Worm (Caenorhabditis elegans) whole organism, young adult: ENCODE measurements around the gene best-22.

Experiments
- C17E4.6 ChIP-seq: fragments of 200-800 bp; sonication (Bioruptor generic); IDR thresholded peaks from 2 replicates; pipeline ENCODE4 v1.3.6; 2022; ENCODE audit warnings: missing genetic modification reagents, missing genetic modification characterization, missing compliant biosample characterization
- F10E7.11 ChIP-seq: sonication (generic microtip); optimal IDR thresholded peaks from 2 replicates; lab custom pipeline; 2017; ENCODE audit warnings: mild to moderate bottlenecking, missing genetic modification characterization, moderate library complexity, missing compliant biosample characterization
- Y53G8AR.9 ChIP-seq: fragments of 200-800 bp; sonication (Bioruptor generic); conservative IDR thresholded peaks from 2 replicates; pipeline ENCODE4 v1.3.6; 2022; ENCODE audit warnings: missing genetic modification reagents, missing genetic modification characterization, missing compliant biosample characterization
- Y56A3A.18 ChIP-seq: fragments of 200-800 bp; sonication (Bioruptor generic); IDR thresholded peaks from 2 replicates; pipeline ENCODE4 v1.3.6; 2022; ENCODE audit warnings: missing genetic modification reagents, missing genetic modification characterization, missing compliant biosample characterization
- aptf-3 ChIP-seq: fragments of 200-800 bp; sonication (Bioruptor generic); IDR thresholded peaks from 2 replicates; pipeline ENCODE4 v1.3.6; 2022; ENCODE audit warnings: missing genetic modification characterization, missing compliant biosample characterization
- atf-7 ChIP-seq: sonication (generic microtip); optimal IDR thresholded peaks from 2 replicates; lab custom pipeline; 2017; ENCODE audit warnings: mild to moderate bottlenecking, missing genetic modification characterization, missing compliant biosample characterization
- athp-1 ChIP-seq: sonication (generic microtip); optimal IDR thresholded peaks from 2 replicates; lab custom pipeline; 2017; ENCODE audit warnings: mild to moderate bottlenecking, missing genetic modification characterization, missing compliant biosample characterization
- bed-2 ChIP-seq: fragments of 200-800 bp; sonication (Bioruptor generic); IDR thresholded peaks from 2 replicates; pipeline ENCODE4 v1.3.6; 2022; ENCODE audit warnings: missing genetic modification reagents, missing genetic modification characterization, missing compliant biosample characterization
- cebp-2 ChIP-seq: fragments of 200-800 bp; sonication (Bioruptor generic); IDR thresholded peaks from 2 replicates; pipeline ENCODE4 v1.3.6; 2022; ENCODE audit warnings: missing genetic modification characterization, missing compliant biosample characterization
- ceh-27 ChIP-seq: fragments of 200-800 bp; sonication (Bioruptor generic); optimal IDR thresholded peaks from 2 replicates; lab custom pipeline; 2018; ENCODE audit warnings: mild to moderate bottlenecking, missing genetic modification characterization, moderate library complexity, missing compliant biosample characterization
- ceh-40 ChIP-seq: fragments of 200-800 bp; sonication (Bioruptor generic); IDR thresholded peaks from 2 replicates; pipeline ENCODE4 v1.3.6; 2022; ENCODE audit warnings: missing genetic modification characterization, missing compliant biosample characterization
- ceh-91 ChIP-seq: fragments of 200-800 bp; sonication (Bioruptor generic); IDR thresholded peaks from 2 replicates; pipeline ENCODE4 v1.3.6; 2022; ENCODE audit warnings: missing genetic modification reagents, missing genetic modification characterization, missing compliant biosample characterization
- chd-7 ChIP-seq: sonication (generic microtip); optimal IDR thresholded peaks from 2 replicates; lab custom pipeline; 2016; ENCODE audit warnings: mild to moderate bottlenecking, missing genetic modification characterization, moderate library complexity, missing compliant biosample characterization
- dox-1 ChIP-seq: fragments of 200-800 bp; sonication (Bioruptor generic); IDR thresholded peaks from 2 replicates; pipeline ENCODE4 v1.3.6; 2022; ENCODE audit warnings: missing genetic modification reagents, missing genetic modification characterization, missing compliant biosample characterization
- hmg-20 ChIP-seq: fragments of 200-800 bp; sonication (Bioruptor generic); IDR thresholded peaks from 2 replicates; pipeline ENCODE4 v1.3.6; 2022; ENCODE audit warnings: missing genetic modification reagents, missing genetic modification characterization, missing compliant biosample characterization
- let-526 ChIP-seq: fragments of 200-800 bp; sonication (Bioruptor generic); IDR thresholded peaks from 2 replicates; pipeline ENCODE4 v1.3.6; 2022; ENCODE audit warnings: missing genetic modification reagents, missing genetic modification characterization, missing compliant biosample characterization
- lin-40 ChIP-seq: sonication (generic microtip); optimal IDR thresholded peaks from 2 replicates; lab custom pipeline; 2016; ENCODE audit warnings: missing genetic modification characterization, mild to moderate bottlenecking, missing compliant biosample characterization, missing genotype, missing genetic modification reagents
- lin-54 ChIP-seq: fragments of 200-800 bp; sonication (Bioruptor generic); optimal IDR thresholded peaks from 2 replicates; lab custom pipeline; 2018; ENCODE audit warnings: mild to moderate bottlenecking, missing genetic modification characterization, missing compliant biosample characterization
- lir-1 ChIP-seq: fragments of 200-800 bp; sonication (Bioruptor generic); conservative IDR thresholded peaks from 2 replicates; pipeline ENCODE4 v1.3.6; 2022; ENCODE audit warnings: missing genetic modification reagents, missing genetic modification characterization, missing compliant biosample characterization
- madf-3 ChIP-seq: fragments of 200-800 bp; sonication (Bioruptor generic); IDR thresholded peaks from 2 replicates; pipeline ENCODE4 v1.3.6; 2022; ENCODE audit warnings: missing genetic modification reagents, missing genetic modification characterization, missing compliant biosample characterization
- nhr-27 ChIP-seq: fragments of 200-800 bp; sonication (Bioruptor generic); optimal IDR thresholded peaks from 2 replicates; lab custom pipeline; 2018; ENCODE audit warnings: mild to moderate bottlenecking, missing genetic modification characterization, moderate library complexity, missing compliant biosample characterization
- nhr-80 ChIP-seq: sonication (generic microtip); optimal IDR thresholded peaks from 2 replicates; lab custom pipeline; 2016; ENCODE audit warnings: missing genetic modification characterization, missing compliant biosample characterization
- pha-4 ChIP-seq: fragments of 150-350 bp; sonication (generic microtip); optimal IDR thresholded peaks from 2 replicates; lab custom pipeline; 2014; ENCODE audit warnings: missing biosample characterization, missing genetic modification reagents, missing genetic modification characterization
- repo-1 ChIP-seq: sonication (generic microtip); optimal IDR thresholded peaks from 2 replicates; lab custom pipeline; 2017; ENCODE audit warnings: mild to moderate bottlenecking, missing genetic modification characterization, missing compliant biosample characterization
- sdz-38 ChIP-seq: sonication (generic microtip); optimal IDR thresholded peaks from 2 replicates; lab custom pipeline; 2016; ENCODE audit warnings: missing genotype, missing genetic modification characterization, missing compliant biosample characterization
- sea-2 ChIP-seq: fragments of 200-800 bp; sonication (Bioruptor generic); IDR thresholded peaks from 2 replicates; pipeline ENCODE4 v1.3.6; 2022; ENCODE audit warnings: missing genetic modification characterization, missing compliant biosample characterization
- snpc-1.1 ChIP-seq: sonication (generic microtip); optimal IDR thresholded peaks from 2 replicates; lab custom pipeline; 2017; ENCODE audit warnings: missing genetic modification characterization, mild to moderate bottlenecking, missing compliant biosample characterization, antibody characterized with exemption, moderate library complexity, missing genotype, missing genetic modification reagents; ENCODE audit not compliant: insufficient read depth
- snpc-3.4 ChIP-seq: sonication (generic microtip); optimal IDR thresholded peaks from 2 replicates; lab custom pipeline; 2017; ENCODE audit warnings: missing genetic modification characterization, mild to moderate bottlenecking, missing compliant biosample characterization, antibody characterized with exemption, moderate library complexity, missing genotype, missing genetic modification reagents
- unc-130 ChIP-seq: sonication (generic microtip); optimal IDR thresholded peaks from 2 replicates; lab custom pipeline; 2016; ENCODE audit warnings: missing genetic modification reagents, missing genetic modification characterization, missing compliant biosample characterization
- unc-62 ChIP-seq: fragments of 150-350 bp; optimal IDR thresholded peaks from 2 replicates; lab custom pipeline; 2014; ENCODE audit warnings: missing biosample characterization, missing genetic modification reagents, missing genetic modification characterization
- zim-3 ChIP-seq: sonication (generic microtip); optimal IDR thresholded peaks from 2 replicates; lab custom pipeline; 2017; ENCODE audit warnings: mild to moderate bottlenecking, missing genetic modification characterization, moderate library complexity, missing compliant biosample characterization
- ztf-25 ChIP-seq: fragments of 200-800 bp; sonication (Bioruptor generic); IDR thresholded peaks from 2 replicates; pipeline ENCODE4 v1.3.6; 2022; ENCODE audit warnings: missing genetic modification reagents, missing genetic modification characterization, missing compliant biosample characterization
- ztf-3 ChIP-seq: fragments of 200-800 bp; sonication (Bioruptor generic); optimal IDR thresholded peaks from 2 replicates; lab custom pipeline; 2018; ENCODE audit warnings: mild to moderate bottlenecking, missing genetic modification characterization, missing compliant biosample characterization

Gene best-22

DNA sequence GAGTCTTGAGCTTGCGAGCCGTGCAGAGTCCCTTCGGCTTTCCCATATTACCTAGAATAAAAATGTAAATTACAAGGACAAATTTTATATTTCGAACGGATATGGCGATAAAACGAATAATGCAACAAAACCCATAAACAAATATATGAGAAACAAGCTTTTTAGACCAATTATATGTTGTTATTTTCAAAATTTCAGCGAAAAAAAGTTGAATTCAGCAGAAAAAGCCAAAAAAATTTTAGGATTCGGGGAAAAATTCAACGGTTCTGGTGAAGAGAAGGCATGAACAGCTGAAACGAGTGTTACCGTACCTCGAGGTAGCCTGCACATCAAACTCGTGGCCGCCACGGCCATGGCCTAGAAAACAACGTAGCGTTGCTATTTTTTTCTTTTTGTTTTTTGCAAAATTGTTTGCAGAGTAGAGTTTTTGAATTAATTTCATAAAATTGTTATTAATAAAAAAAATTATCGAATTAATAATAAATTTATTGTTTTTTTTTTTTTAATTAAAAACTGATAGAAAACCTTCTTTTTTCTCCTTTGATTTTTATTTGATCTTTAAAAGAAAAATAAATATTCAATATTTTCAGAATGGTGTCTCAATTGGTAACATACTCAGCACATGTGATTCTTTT, 41.4 kb downstream of the best-22 start, which contains the start of the genes rps-23 and dpm-3 (continued):
- TF ChIP-seq bed-2 (GFP tag; lab: Robert Waterston, UW), result peak; percentile 96
- peak; percentile 30 for TF ChIP-seq snpc-1.1 (tag; lab: Kevin White, UChicago)
- no peak for TF ChIP-seq lin-40
- TF ChIP-seq lir-1 (GFP tag; lab: Robert Waterston, UW), result peak; percentile 87
- TF ChIP-seq nhr-27 (tag; lab: Kevin White, UChicago), result no peak
- TF ChIP-seq unc-130 (GFP tag; lab: Kevin White, UChicago), result peak; percentile 97
- TF ChIP-seq, all 124 proteins: peak for 93

DNA sequence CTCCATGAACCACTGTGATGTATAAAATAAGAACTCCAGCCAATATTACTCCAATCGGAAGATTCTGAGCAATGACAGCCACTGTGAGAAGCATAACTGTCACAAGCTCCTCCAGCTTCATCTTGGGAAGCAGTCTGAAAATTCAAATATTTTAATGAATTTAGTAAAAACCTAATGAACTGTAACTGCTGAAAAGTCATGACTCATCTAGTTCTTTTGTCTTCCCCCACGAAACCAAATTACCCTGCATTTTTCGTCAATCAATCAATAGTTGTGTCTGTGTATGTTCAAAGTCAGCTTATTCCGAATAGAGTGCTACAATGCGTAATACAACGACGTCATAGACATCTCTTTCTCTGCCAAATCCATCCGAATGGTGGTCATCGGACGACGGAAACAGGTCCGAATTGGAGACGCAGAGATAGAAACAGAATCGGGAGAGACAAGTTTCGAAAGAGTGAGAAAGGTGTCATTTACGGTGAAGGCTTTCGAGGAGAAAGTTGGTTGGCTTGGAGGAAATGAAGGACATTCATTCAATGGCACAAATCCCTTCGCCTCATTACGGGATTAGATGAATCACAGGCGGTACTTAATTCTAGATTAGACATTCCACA, 47.0 kb downstream of the best-22 start:
- TF ChIP-seq ceh-27 (GFP tag; lab: Kevin White, UChicago), result no peak
- TF ChIP-seq cebp-2 (GFP tag; lab: Robert Waterston, UW), result 0 out of 2 replicates have a peak, but pooled peaks have one; percentile 41

DNA sequence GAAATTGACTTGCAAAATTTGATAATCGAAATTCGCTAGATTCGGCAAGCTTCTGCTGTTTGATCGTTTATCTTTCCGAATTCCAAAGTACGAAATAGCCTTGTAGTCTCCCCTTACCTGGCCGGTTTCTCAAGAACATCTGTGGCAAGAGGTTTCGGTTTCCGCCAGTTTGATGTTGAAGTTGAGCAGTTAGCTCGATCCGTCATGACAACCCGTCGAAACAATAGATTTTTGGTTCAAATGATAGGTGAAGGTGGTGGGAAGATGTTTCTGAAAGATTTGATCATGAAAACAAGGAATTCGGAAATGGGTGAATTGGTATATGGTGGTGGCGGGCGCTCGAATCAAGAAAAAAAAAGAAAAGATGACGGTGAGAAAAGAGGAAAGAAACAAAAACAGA, 48.7 kb downstream of the best-22 start, which contains the start of gene acs-20:
Gene acs-20, minus strand, starts transcription at position 270 of the 400 bp plus-strand sequence.
- no peak for TF ChIP-seq ztf-25 (GFP tag; lab: Robert Waterston, UW)
- TF ChIP-seq ceh-91, result no peak
- no peak for TF ChIP-seq aptf-3 (GFP tag; lab: Robert Waterston, UW)
- TF ChIP-seq ztf-3 (GFP tag; lab: Kevin White, UChicago), result no peak
- no peak for TF ChIP-seq madf-3 (GFP tag; lab: Robert Waterston, UW)
- no peak for TF ChIP-seq zim-3 (tag; lab: Kevin White, UChicago)
- TF ChIP-seq Y56A3A.18 (GFP tag; lab: Robert Waterston, UW), result no peak
- no peak for TF ChIP-seq chd-7 (tag; lab: Kevin White, UChicago)
- no peak for TF ChIP-seq Y53G8AR.9
- no peak for TF ChIP-seq sea-2
- TF ChIP-seq repo-1 (tag; lab: Kevin White, UChicago), result no peak
- TF ChIP-seq C17E4.6, result no peak
- TF ChIP-seq F10E7.11 (tag; lab: Kevin White, UChicago), result no peak
- no peak for TF ChIP-seq sdz-38
- TF ChIP-seq let-526 (GFP tag; lab: Robert Waterston, UW), result no peak
- TF ChIP-seq ceh-27 (GFP tag; lab: Kevin White, UChicago), result no peak
- TF ChIP-seq nhr-80 (tag; lab: Kevin White, UChicago), result no peak

DNA sequence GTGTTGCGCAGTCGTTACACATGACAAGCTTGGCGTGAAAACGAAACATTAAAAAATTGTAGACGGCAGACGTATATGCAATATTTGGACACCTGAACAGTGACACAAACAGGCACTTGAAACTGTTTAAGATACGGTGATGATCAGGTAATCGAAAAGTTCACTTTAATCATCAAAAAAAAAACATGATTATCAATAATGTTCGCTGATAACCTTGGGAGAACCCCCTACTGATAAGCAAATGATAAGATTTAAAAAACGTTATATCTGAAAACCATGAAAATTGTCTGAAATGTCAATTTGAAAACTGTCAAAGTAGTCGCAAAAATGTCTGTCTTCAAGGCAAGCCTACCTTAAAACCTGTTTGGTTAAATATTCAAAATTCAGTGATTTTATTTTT, 50.2 kb downstream of the best-22 start:
- TF ChIP-seq atf-7 (tag; lab: Kevin White, UChicago) (peak; percentile 19), unc-62 (GFP tag; lab: Kevin White, UChicago) (peak; percentile 69), athp-1 (tag; lab: Kevin White, UChicago) (no peak), hmg-20 (no peak), dox-1 (GFP tag; lab: Robert Waterston, UW) (peak; percentile 47; the same call in 1 of the 2 replicates), snpc-3.4 (tag; lab: Kevin White, UChicago) (no peak), ceh-40 (GFP tag; lab: Robert Waterston, UW) (no peak), lin-54 (GFP tag; lab: Kevin White, UChicago) (peak; percentile 10), lin-40 (peak; percentile 19), nhr-80 (tag; lab: Kevin White, UChicago) (peak; percentile 93), pha-4 (tag; lab: Kevin White, UChicago) (no peak)
